Worm (Caenorhabditis elegans) whole organism, L1 larva: ENCODE measurements around the gene C50F4.10.

ENCODE experiments used
- aly-2 ChIP-seq: fragments of 150-350 bp; optimal IDR thresholded peaks from 2 replicates; lab custom pipeline; 2014; ENCODE audit warnings: missing biosample characterization, missing genetic modification characterization
- ama-1 ChIP-seq: fragments of 150-350 bp; optimal IDR thresholded peaks from 2 replicates; lab custom pipeline; 2014
- fkh-10 ChIP-seq: sonication (generic microtip); optimal IDR thresholded peaks from 2 replicates; lab custom pipeline; 2017; ENCODE audit warnings: missing biosample characterization, missing genetic modification reagents, missing genetic modification characterization
- fos-1 ChIP-seq: fragments of 150-350 bp; optimal IDR thresholded peaks from 2 replicates; lab custom pipeline; 2014; ENCODE audit warnings: missing biosample characterization, missing genetic modification characterization
- nhr-47 ChIP-seq: sonication (generic microtip); optimal IDR thresholded peaks from 2 replicates; lab custom pipeline; 2016; ENCODE audit warnings: mild to moderate bottlenecking, missing genetic modification characterization, moderate library complexity, missing compliant biosample characterization
- nhr-76 ChIP-seq: sonication (generic microtip); optimal IDR thresholded peaks from 2 replicates; lab custom pipeline; 2017; ENCODE audit warnings: missing biosample characterization, missing genetic modification characterization
- snpc-4 ChIP-seq: fragments of 150-350 bp; optimal IDR thresholded peaks from 2 replicates; lab custom pipeline; 2014; ENCODE audit warnings: missing biosample characterization, missing genetic modification characterization
- snu-23 ChIP-seq: sonication (generic microtip); optimal IDR thresholded peaks from 2 replicates; lab custom pipeline; 2016; ENCODE audit warnings: missing genetic modification characterization, missing compliant biosample characterization
- tbx-2 ChIP-seq: sonication (generic microtip); optimal IDR thresholded peaks from 2 replicates; lab custom pipeline; 2016; ENCODE audit warnings: missing genetic modification characterization, missing compliant biosample characterization

- TF ChIP-seq nhr-76 (no peak), snpc-4 (tag; lab: Kevin White, UChicago) (no peak), tbx-2 (tag; lab: Kevin White, UChicago) (no peak), nhr-47 (tag; lab: Kevin White, UChicago) (no peak), fos-1 (tag; lab: Kevin White, UChicago) (no peak), aly-2 (tag; lab: Kevin White, UChicago) (no peak), ama-1 (lab: Kevin White, UChicago) (no peak), fkh-10 (GFP tag; lab: Kevin White, UChicago) (no peak), snu-23 (GFP tag; lab: Kevin White, UChicago) (no peak)
Measured at ce11 chrV:9480566-9480965, 50.8 kb downstream of the C50F4.10 start, which contains the start of gene K06A4.6.
